Fruit fly (Drosophila melanogaster) whole organism, embryonic: ENCODE results near the gene Ykt6.

ENCODE experiments used
- Adf1 ChIP-seq: fragments of 200-800 bp; sonication (Bioruptor generic); IDR thresholded peaks from 2 replicates; pipeline ENCODE4 v1.3.6; 2022; ENCODE audit warnings: missing biosample characterization, missing genetic modification characterization
- BEAF-32 ChIP-seq: fragments of 200-800 bp; sonication (Bioruptor generic); optimal IDR thresholded peaks from 3 replicates; lab custom pipeline; 2017; ENCODE audit warnings: missing biosample characterization, missing genetic modification characterization, mild to moderate bottlenecking, moderate library complexity, missing genetic modification reagents
- Blimp-1 ChIP-seq: fragments of 200-800 bp; sonication (Bioruptor generic); optimal IDR thresholded peaks from 3 replicates; lab custom pipeline; 2018; ENCODE audit warnings: missing biosample characterization, missing genetic modification characterization, mild to moderate bottlenecking, moderate library complexity, missing genetic modification reagents
- CG1024 ChIP-seq: fragments of 200-800 bp; sonication (Bioruptor generic); IDR thresholded peaks from 2 replicates; pipeline ENCODE4 v1.3.6; 2022; ENCODE audit warnings: missing biosample characterization, missing genetic modification characterization
- CG10565 ChIP-seq: fragments of 200-800 bp; sonication (Bioruptor generic); optimal IDR thresholded peaks from 3 replicates; lab custom pipeline; 2016; ENCODE audit warnings: missing biosample characterization, mild to moderate bottlenecking, missing genetic modification characterization
- CG11456 ChIP-seq: fragments of 200-800 bp; sonication (Bioruptor generic); IDR thresholded peaks from 3 replicates; pipeline ENCODE4 v1.3.6; 2022; ENCODE audit warnings: missing biosample characterization, missing genetic modification characterization
- CG11560 ChIP-seq: fragments of 200-800 bp; sonication (Bioruptor generic); IDR thresholded peaks from 3 replicates; pipeline ENCODE4 v1.3.6; 2022; ENCODE audit warnings: missing biosample characterization, missing genetic modification characterization
- CG12155 ChIP-seq: fragments of 200-800 bp; sonication (Bioruptor generic); optimal IDR thresholded peaks from 3 replicates; lab custom pipeline; 2016; ENCODE audit warnings: missing biosample characterization, missing genetic modification characterization
- CG14050 ChIP-seq: fragments of 200-800 bp; sonication (Bioruptor generic); IDR thresholded peaks from 3 replicates; pipeline ENCODE4 v1.3.6; 2022; ENCODE audit warnings: missing biosample characterization, missing genetic modification characterization
- CG15073 ChIP-seq: fragments of 200-800 bp; sonication (Bioruptor generic); optimal IDR thresholded peaks from 2 replicates; lab custom pipeline; 2016; ENCODE audit warnings: missing biosample characterization, missing genetic modification characterization
- CG1529 ChIP-seq: fragments of 200-800 bp; sonication (Bioruptor generic); optimal IDR thresholded peaks from 3 replicates; lab custom pipeline; 2018; ENCODE audit warnings: missing biosample characterization, missing genetic modification characterization
- CG15514 ChIP-seq: fragments of 200-800 bp; sonication (Bioruptor generic); optimal IDR thresholded peaks from 3 replicates; lab custom pipeline; 2017; ENCODE audit warnings: missing biosample characterization, missing genetic modification characterization, mild to moderate bottlenecking, moderate library complexity, missing genetic modification reagents
- CG1602 ChIP-seq: fragments of 200-800 bp; sonication (Bioruptor generic); optimal IDR thresholded peaks from 3 replicates; lab custom pipeline; 2016; ENCODE audit warnings: missing biosample characterization, missing genetic modification characterization
- CG16779 ChIP-seq: fragments of 200-800 bp; sonication (Bioruptor generic); IDR thresholded peaks from 2 replicates; pipeline ENCODE4 v1.3.6; 2022; ENCODE audit warnings: missing biosample characterization, missing genetic modification characterization
- CG16813 ChIP-seq: fragments of 200-800 bp; sonication (Bioruptor generic); IDR thresholded peaks from 3 replicates; pipeline ENCODE4 v1.3.6; 2022; ENCODE audit warnings: missing biosample characterization, missing genetic modification characterization; ENCODE audit not compliant: partially characterized antibody
- CG2120 ChIP-seq: fragments of 200-800 bp; sonication (Bioruptor generic); optimal IDR thresholded peaks from 3 replicates; lab custom pipeline; 2016; ENCODE audit warnings: missing biosample characterization, missing genetic modification characterization
- CG2875 ChIP-seq: fragments of 200-800 bp; sonication (Bioruptor generic); optimal IDR thresholded peaks from 2 replicates; lab custom pipeline; 2017; ENCODE audit warnings: missing biosample characterization, mild to moderate bottlenecking, missing genetic modification characterization, missing genetic modification reagents
- CG32532 ChIP-seq: fragments of 200-800 bp; sonication (Bioruptor generic); IDR thresholded peaks from 2 replicates; pipeline ENCODE4 v1.3.6; 2022; ENCODE audit warnings: missing biosample characterization, missing genetic modification characterization
- CG8089 ChIP-seq: fragments of 200-800 bp; sonication (Bioruptor generic); optimal IDR thresholded peaks from 3 replicates; lab custom pipeline; 2016; ENCODE audit warnings: missing biosample characterization, missing genetic modification characterization
- D ChIP-seq, 2 experiments: fragments of 200-800 bp in 1 of 2; fragments of >200 bp in 1 of 2; sonication (Bioruptor generic) in 1 of 2; optimal IDR thresholded peaks; 2 replicates in 1 of 2; 3 replicates in 1 of 2; lab custom pipeline; 2017; ENCODE audit warnings: mild to moderate bottlenecking in 1 of 2, missing biosample characterization in 1 of 2, missing genetic modification characterization in 1 of 2, missing genetic modification reagents in 1 of 2
- Fer2 ChIP-seq: fragments of 200-800 bp; sonication (Bioruptor generic); optimal IDR thresholded peaks from 2 replicates; lab custom pipeline; 2018; ENCODE audit warnings: missing biosample characterization, mild to moderate bottlenecking, missing genetic modification characterization, moderate library complexity
- HLH54F ChIP-seq: fragments of 200-800 bp; sonication (Bioruptor generic); optimal IDR thresholded peaks from 3 replicates; lab custom pipeline; 2016; ENCODE audit warnings: missing biosample characterization, missing genetic modification characterization
- HmgZ ChIP-seq: fragments of 200-800 bp; sonication (Bioruptor generic); optimal IDR thresholded peaks from 2 replicates; lab custom pipeline; 2018; ENCODE audit warnings: missing biosample characterization, mild to moderate bottlenecking, missing genetic modification characterization
- NC2α ChIP-seq: fragments of 200-800 bp; sonication (Bioruptor generic); optimal IDR thresholded peaks from 2 replicates; lab custom pipeline; 2016; ENCODE audit warnings: missing biosample characterization, missing genetic modification characterization
- PHDP ChIP-seq: fragments of 200-800 bp; sonication (Bioruptor generic); optimal IDR thresholded peaks from 3 replicates; lab custom pipeline; 2018; ENCODE audit warnings: missing biosample characterization, mild to moderate bottlenecking, missing genetic modification characterization, moderate library complexity
- Pdp1 ChIP-seq, 2 experiments: fragments of 200-800 bp; sonication (Bioruptor generic); optimal IDR thresholded peaks; 3 replicates each; lab custom pipeline; 2016; ENCODE audit warnings: missing biosample characterization in 2 of 2, missing genetic modification characterization in 2 of 2, mild to moderate bottlenecking in 1 of 2, moderate library complexity in 1 of 2
- Poxn ChIP-seq: fragments of 200-800 bp; sonication (Bioruptor generic); IDR thresholded peaks from 2 replicates; pipeline ENCODE4 v1.3.6; 2022; ENCODE audit warnings: missing biosample characterization, missing genetic modification characterization
- Stat92E ChIP-seq, 3 experiments: fragments of >200 bp in 2 of 3; fragments of 200-800 bp in 1 of 3; sonication (Bioruptor generic) in 1 of 3; optimal IDR thresholded peaks; 2 replicates each; lab custom pipeline; 2017 to 2019; ENCODE audit warnings: missing biosample characterization in 3 of 3, missing genetic modification characterization in 3 of 3, mild to moderate bottlenecking in 1 of 3, moderate library complexity in 1 of 3
- Tbp ChIP-seq: fragments of >200 bp; optimal IDR thresholded peaks from 2 replicates; lab custom pipeline; 2018; ENCODE audit warnings: missing biosample characterization, missing genetic modification characterization
- ato ChIP-seq: fragments of 200-800 bp; sonication (Bioruptor generic); IDR thresholded peaks from 2 replicates; pipeline ENCODE4 v1.3.6; 2022; ENCODE audit warnings: missing biosample characterization, missing genetic modification characterization; ENCODE audit not compliant: partially characterized antibody
- cad ChIP-seq: fragments of >200 bp; optimal IDR thresholded peaks from 2 replicates; lab custom pipeline; 2017; ENCODE audit warnings: missing biosample characterization, missing genetic modification characterization
- caup ChIP-seq: fragments of 200-800 bp; sonication (Bioruptor generic); optimal IDR thresholded peaks from 3 replicates; lab custom pipeline; 2017; ENCODE audit warnings: missing biosample characterization, mild to moderate bottlenecking, missing genetic modification characterization, moderate library complexity; ENCODE audit not compliant: severe bottlenecking
- cg ChIP-seq: fragments of 200-800 bp; sonication (Bioruptor generic); optimal IDR thresholded peaks from 3 replicates; lab custom pipeline; 2019; ENCODE audit warnings: missing biosample characterization, mild to moderate bottlenecking, missing genetic modification characterization, moderate library complexity
- dimm ChIP-seq: fragments of 200-800 bp; sonication (Bioruptor generic); IDR thresholded peaks from 2 replicates; pipeline ENCODE4 v1.3.6; 2022; ENCODE audit warnings: missing biosample characterization, missing genetic modification characterization
- exex ChIP-seq: fragments of 200-800 bp; sonication (Bioruptor generic); optimal IDR thresholded peaks from 4 replicates; lab custom pipeline; 2018; ENCODE audit warnings: missing biosample characterization, mild to moderate bottlenecking, missing genetic modification characterization, moderate library complexity
- gce ChIP-seq: fragments of 200-800 bp; sonication (Bioruptor generic); IDR thresholded peaks from 3 replicates; pipeline ENCODE4 v1.3.6; 2022; ENCODE audit warnings: missing biosample characterization, missing genetic modification characterization
- hbn ChIP-seq: fragments of 200-800 bp; sonication (Bioruptor generic); IDR thresholded peaks from 2 replicates; pipeline ENCODE4 v1.3.6; 2022; ENCODE audit warnings: missing biosample characterization, missing genetic modification characterization; ENCODE audit not compliant: partially characterized antibody
- her ChIP-seq: fragments of 200-800 bp; sonication (Bioruptor generic); optimal IDR thresholded peaks from 2 replicates; lab custom pipeline; 2016; ENCODE audit warnings: missing biosample characterization, missing genetic modification characterization
- insv ChIP-seq, 2 experiments: fragments of 200-800 bp; sonication (Bioruptor generic); optimal IDR thresholded peaks; 3 replicates each; lab custom pipeline; 2016 to 2018; ENCODE audit warnings: missing biosample characterization in 2 of 2, missing genetic modification characterization in 2 of 2
- nau ChIP-seq: fragments of 200-800 bp; sonication (Bioruptor generic); optimal IDR thresholded peaks from 3 replicates; lab custom pipeline; 2017; ENCODE audit warnings: missing biosample characterization, mild to moderate bottlenecking, missing genetic modification characterization, missing genetic modification reagents
- nerfin-2 ChIP-seq: fragments of 200-800 bp; sonication (Bioruptor generic); IDR thresholded peaks from 2 replicates; pipeline ENCODE4 v1.3.6; 2022; ENCODE audit warnings: missing biosample characterization, missing genetic modification characterization; ENCODE audit not compliant: partially characterized antibody
- onecut ChIP-seq: fragments of 200-800 bp; sonication (Bioruptor generic); IDR thresholded peaks from 2 replicates; pipeline ENCODE4 v1.3.6; 2022; ENCODE audit warnings: missing biosample characterization, missing genetic modification characterization
- pan ChIP-seq, 4 experiments: fragments of >200 bp in 3 of 4; fragments of 200-800 bp in 1 of 4; sonication (Bioruptor generic) in 1 of 4; optimal IDR thresholded peaks in 3 of 4; IDR thresholded peaks in 1 of 4; 2 replicates each; pipeline versions ENCODE4 v1.3.6 to Lab custom; 2017 to 2022; ENCODE audit warnings: missing biosample characterization in 2 of 4, missing genetic modification characterization in 2 of 4, mixed read lengths in 1 of 4
- psq ChIP-seq: fragments of 200-800 bp; sonication (Bioruptor generic); optimal IDR thresholded peaks from 2 replicates; lab custom pipeline; 2017; ENCODE audit warnings: missing biosample characterization, missing genetic modification characterization
- sc ChIP-seq, 3 experiments: fragments of >200 bp in 2 of 3; fragments of 200-800 bp in 1 of 3; sonication (Bioruptor generic) in 1 of 3; optimal IDR thresholded peaks; 2 replicates in 2 of 3; 3 replicates in 1 of 3; lab custom pipeline; 2017; ENCODE audit warnings: mild to moderate bottlenecking in 1 of 3, missing biosample characterization in 1 of 3, missing genetic modification characterization in 1 of 3, missing genetic modification reagents in 1 of 3
- usp ChIP-seq: fragments of >200 bp; optimal IDR thresholded peaks from 2 replicates; lab custom pipeline; 2017; ENCODE audit warnings: missing biosample characterization, missing genetic modification characterization
- wor ChIP-seq: fragments of 200-800 bp; sonication (Bioruptor generic); IDR thresholded peaks from 2 replicates; pipeline ENCODE4 v1.3.6; 2022; ENCODE audit warnings: missing biosample characterization, missing genetic modification characterization

Ykt6 gene

DNA sequence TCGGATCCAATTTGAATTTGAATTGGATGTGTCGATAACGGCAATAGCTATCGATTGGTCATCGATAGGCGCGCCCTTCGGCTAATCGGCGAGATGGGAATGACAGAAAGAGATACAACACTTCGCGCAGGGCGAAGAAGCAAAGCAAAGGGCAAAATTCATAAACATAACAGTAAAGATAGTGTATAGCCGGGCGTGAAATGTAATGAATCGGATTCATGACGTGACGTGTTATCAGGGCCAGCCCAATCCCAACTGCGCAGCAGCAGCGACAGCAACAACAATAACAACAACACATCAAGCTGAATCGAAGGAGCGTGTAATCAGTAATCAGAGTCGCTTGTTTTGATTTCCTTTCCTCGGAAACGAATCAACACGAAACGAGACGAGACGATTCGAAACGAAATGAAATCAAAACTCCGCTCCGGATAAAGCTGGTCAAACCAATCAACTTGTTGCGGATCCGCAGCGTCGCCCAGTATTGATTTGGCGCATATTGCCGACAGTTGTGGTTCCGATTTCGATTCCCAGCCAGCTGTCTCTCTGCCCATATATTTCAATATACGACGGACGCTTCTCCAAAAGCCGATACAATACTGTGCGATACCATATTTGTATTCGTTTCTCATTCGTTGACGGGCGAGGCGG is 8.1 kb upstream of the Ykt6 start, which contains the start of gene snz (continued):
- TF ChIP-seq HmgZ (tag; lab: Kevin White, UChicago): peak; percentile 54
- no peak for TF ChIP-seq CG1529 (GFP tag; lab: Kevin White, UChicago)
- TF ChIP-seq CG1024: no peak
- no peak for TF ChIP-seq Poxn (GFP tag; lab: Robert Waterston, UW)
- no peak for TF ChIP-seq usp (GFP tag; lab: Kevin White, UChicago)
- TF ChIP-seq sc (optimal IDR thresholded peaks at IDR 0.05; lab: Kevin White, UChicago): no peak
- no peak for TF ChIP-seq sc (GFP tag; optimal IDR thresholded peaks at IDR 0.05; lab: Kevin White, UChicago)
- no peak for TF ChIP-seq Tbp (GFP tag; lab: Kevin White, UChicago)
- TF ChIP-seq Fer2 (tag; lab: Kevin White, UChicago): no peak
- no peak for TF ChIP-seq nau (GFP tag; lab: Kevin White, UChicago)
- TF ChIP-seq HLH54F (GFP tag; lab: Kevin White, UChicago): no peak
- no peak for TF ChIP-seq CG2875
- no peak for TF ChIP-seq psq (GFP tag; lab: Kevin White, UChicago)
- peak in 1 of 2 experiments; percentile 91 for TF ChIP-seq insv (GFP tag; optimal IDR thresholded peaks at IDR 0.05; lab: Kevin White, UChicago)
- TF ChIP-seq CG8089 (GFP tag; lab: Kevin White, UChicago): no peak
- peak; percentile 50; the same call in 1 of the 2 replicates for TF ChIP-seq ato (GFP tag; lab: Robert Waterston, UW)
- peak; percentile 70 for TF ChIP-seq CG12155
- TF ChIP-seq CG15073 (GFP tag; lab: Kevin White, UChicago): no peak
- TF ChIP-seq CG2120: peak; percentile 25
- TF ChIP-seq CG11560 (tag; lab: Robert Waterston, UW): no peak
- peak; percentile 10 for TF ChIP-seq caup (GFP tag; lab: Kevin White, UChicago)
- TF ChIP-seq her (GFP tag; lab: Kevin White, UChicago): no peak
- no peak for TF ChIP-seq PHDP (tag; lab: Kevin White, UChicago)
- TF ChIP-seq onecut (GFP tag; lab: Robert Waterston, UW): peak; percentile 85
- no peak for TF ChIP-seq dimm (GFP tag; lab: Robert Waterston, UW)
- peak in 1 of 2 experiments; percentile 52 for TF ChIP-seq Pdp1 (GFP tag; optimal IDR thresholded peaks at IDR 0.05; lab: Kevin White, UChicago)
- TF ChIP-seq wor: no peak
- TF ChIP-seq CG15514: peak; percentile 25
- no peak for TF ChIP-seq pan (optimal IDR thresholded peaks at IDR 0.05; lab: Kevin White, UChicago)
- peak in 1 of 2 experiments; percentile 19 for TF ChIP-seq pan (GFP tag; optimal IDR thresholded peaks at IDR 0.05 in 1 of 2, IDR thresholded peaks at IDR 0.05 in 1 of 2)
- TF ChIP-seq cg (GFP tag; lab: Kevin White, UChicago): peak; percentile 8
- no peak for TF ChIP-seq D (optimal IDR thresholded peaks at IDR 0.05; lab: Kevin White, UChicago)
- TF ChIP-seq D (GFP tag; optimal IDR thresholded peaks at IDR 0.05; lab: Kevin White, UChicago): no peak
- peak; percentile 73 for TF ChIP-seq BEAF-32
- TF ChIP-seq CG1602 (GFP tag; lab: Kevin White, UChicago): no peak
- peak; percentile 65 for TF ChIP-seq nerfin-2 (GFP tag; lab: Robert Waterston, UW)
- TF ChIP-seq exex (tag; lab: Kevin White, UChicago): peak; percentile 68
- peak; percentile 89 for TF ChIP-seq Adf1
- TF ChIP-seq CG32532 (GFP tag; lab: Robert Waterston, UW): no peak
- TF ChIP-seq hbn: peak; percentile 75
- TF ChIP-seq CG16779 (GFP tag; lab: Robert Waterston, UW): no peak
- TF ChIP-seq cad (GFP tag; lab: Kevin White, UChicago): no peak
- no peak for TF ChIP-seq Stat92E (GFP tag; optimal IDR thresholded peaks at IDR 0.05; lab: Kevin White, UChicago)
- peak; percentile 71 for TF ChIP-seq CG16813 (GFP tag; lab: Robert Waterston, UW)
- TF ChIP-seq CG11456: no peak
- no peak for TF ChIP-seq Blimp-1
- no peak for TF ChIP-seq gce
- no peak for TF ChIP-seq NC2α (GFP tag; lab: Kevin White, UChicago)
- TF ChIP-seq CG10565 (GFP tag; lab: Kevin White, UChicago): no peak
- no peak for TF ChIP-seq CG14050 (GFP tag; lab: Robert Waterston, UW)
